Worm (Caenorhabditis elegans) whole organism, early embryonic: Measurements from ENCODE around the gene enri-2.

ENCODE experiments used
- ceh-13 ChIP-seq: fragments of 200-800 bp; sonication (Bioruptor generic); optimal IDR thresholded peaks from 2 replicates; lab custom pipeline; 2018; ENCODE audit warnings: mild to moderate bottlenecking, missing genetic modification characterization, missing compliant biosample characterization
- ceh-36 ChIP-seq: sonication (generic microtip); optimal IDR thresholded peaks from 2 replicates; lab custom pipeline; 2016; ENCODE audit warnings: missing genetic modification characterization, inconsistent platforms, missing compliant biosample characterization
- hmbx-1 ChIP-seq: sonication (generic microtip); optimal IDR thresholded peaks from 2 replicates; lab custom pipeline; 2016; ENCODE audit warnings: mild to moderate bottlenecking, missing genetic modification characterization, missing compliant biosample characterization
- tbx-11 ChIP-seq: fragments of 200-800 bp; sonication (Bioruptor generic); IDR thresholded peaks from 2 replicates; pipeline ENCODE4 v1.3.6; 2022; ENCODE audit warnings: missing genetic modification characterization, missing compliant biosample characterization

ce11 chrX:14512817-14513216 is 32.8 kb upstream of the enri-2 start, which contains the start of gene fbxa-141:
- TF ChIP-seq ceh-36 (tag; lab: Kevin White, UChicago) (no peak), hmbx-1 (tag; lab: Kevin White, UChicago) (no peak), ceh-13 (GFP tag; lab: Kevin White, UChicago) (no peak), tbx-11 (GFP tag; lab: Robert Waterston, UW) (no peak)
